Worm (Caenorhabditis elegans): Measurements from ENCODE around the gene C55A1.6.

ce11 chrV:15673707-15674106 is 25.9 kb downstream of the C55A1.6 start, which contains the start of gene nhr-51:
- no peak for TF ChIP-seq fos-1 (tag; optimal IDR thresholded peaks at IDR 0.05)
- TF ChIP-seq nhr-76 (tag; optimal IDR thresholded peaks at IDR 0.05): no peak
- no peak for TF ChIP-seq mep-1 (tag; optimal IDR thresholded peaks at IDR 0.05)
- TF ChIP-seq zip-4 (GFP tag; optimal IDR thresholded peaks at IDR 0.05): no peak
- no peak for TF ChIP-seq ets-5 (GFP tag; IDR thresholded peaks at IDR 0.05)
- TF ChIP-seq tbx-2 (tag; optimal IDR thresholded peaks at IDR 0.05): no peak
- TF ChIP-seq pag-3 (tag; optimal IDR thresholded peaks at IDR 0.05; ENCODE audit: borderline replicate concordance, insufficient read depth): no peak
- no peak for TF ChIP-seq snpc-4 (tag; optimal IDR thresholded peaks at IDR 0.05)
- TF ChIP-seq unc-62 (GFP tag; optimal IDR thresholded peaks at IDR 0.05): no peak
- no peak for TF ChIP-seq nhr-11 (tag; optimal IDR thresholded peaks at IDR 0.05)
- TF ChIP-seq zag-1 (tag; optimal IDR thresholded peaks at IDR 0.05): no peak
- TF ChIP-seq nhr-237 (tag; optimal IDR thresholded peaks at IDR 0.05): no peak
- no peak for TF ChIP-seq nhr-77 (tag; optimal IDR thresholded peaks at IDR 0.05)
- no peak for TF ChIP-seq elt-3 (tag; optimal IDR thresholded peaks at IDR 0.05)
